Worm (Caenorhabditis elegans) whole organism, L4/young adult: ENCODE results near the gene gspd-1.
A peak's percentile ranks its signal among the peaks of the same experiment; 100 is the strongest.

Source experiments
- W03F9.2 ChIP-seq: fragments of 150-350 bp; optimal IDR thresholded peaks from 2 replicates; lab custom pipeline; 2014; ENCODE audit warnings: missing biosample characterization, missing genetic modification characterization
- dao-5 ChIP-seq: sonication (generic microtip); optimal IDR thresholded peaks from 2 replicates; lab custom pipeline; 2016; ENCODE audit warnings: missing genotype, missing genetic modification characterization, moderate library complexity, missing compliant biosample characterization
- him-1 ChIP-seq: sonication (generic microtip); optimal IDR thresholded peaks from 2 replicates; lab custom pipeline; 2016; ENCODE audit warnings: missing genotype, missing genetic modification reagents, missing genetic modification characterization, missing compliant biosample characterization

The gspd-1 gene

ce11 chrIV:11332751-11333150, 15.5 kb downstream of the gspd-1 start, which contains the start of gene sart-3:
Gene sart-3, minus strand, starts transcription at chrIV:11332969.
- TF ChIP-seq W03F9.2 (tag; lab: Kevin White, UChicago), result no peak
- TF ChIP-seq him-1, result no peak
- no peak for TF ChIP-seq dao-5 (tag; lab: Kevin White, UChicago)

DNA sequence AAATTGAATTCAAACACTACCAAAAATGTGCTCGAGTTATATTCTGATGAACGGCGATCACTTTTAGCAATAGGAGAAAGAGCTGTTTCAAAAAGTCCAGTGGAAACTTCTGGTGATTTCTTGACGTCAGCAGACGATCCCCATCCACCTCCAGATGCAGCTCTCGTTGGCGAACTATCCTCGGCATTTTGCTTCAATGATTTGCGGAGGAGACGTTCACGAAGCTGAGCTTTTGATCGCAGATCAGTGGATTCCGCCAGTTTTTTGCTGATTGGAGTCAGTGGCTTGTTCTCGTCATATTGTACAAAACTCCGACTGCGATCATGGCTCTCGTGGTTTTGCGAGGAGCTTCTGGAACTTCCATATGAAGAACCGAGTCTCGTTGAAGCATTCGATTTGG, 19.0 kb downstream of the gspd-1 start:
- TF ChIP-seq W03F9.2 (tag; lab: Kevin White, UChicago), result no peak
- TF ChIP-seq him-1, result no peak
- TF ChIP-seq dao-5 (tag; lab: Kevin White, UChicago), result no peak

- no peak for TF ChIP-seq him-1
- TF ChIP-seq dao-5 (tag; lab: Kevin White, UChicago), result no peak
- TF ChIP-seq W03F9.2 (tag; lab: Kevin White, UChicago), result peak; percentile 51
Observed at ce11 chrIV:11337021-11337420, 19.8 kb downstream of the gspd-1 start, which contains the start of gene F54E12.2. Gene F54E12.2, minus strand, starts transcription at chrIV:11337184.

ce11 chrIV:11340735-11341443, 23.7 kb downstream of the gspd-1 start:
- no peak for TF ChIP-seq W03F9.2 (tag; lab: Kevin White, UChicago)
- TF ChIP-seq him-1, result no peak
- no peak for TF ChIP-seq dao-5 (tag; lab: Kevin White, UChicago)

DNA sequence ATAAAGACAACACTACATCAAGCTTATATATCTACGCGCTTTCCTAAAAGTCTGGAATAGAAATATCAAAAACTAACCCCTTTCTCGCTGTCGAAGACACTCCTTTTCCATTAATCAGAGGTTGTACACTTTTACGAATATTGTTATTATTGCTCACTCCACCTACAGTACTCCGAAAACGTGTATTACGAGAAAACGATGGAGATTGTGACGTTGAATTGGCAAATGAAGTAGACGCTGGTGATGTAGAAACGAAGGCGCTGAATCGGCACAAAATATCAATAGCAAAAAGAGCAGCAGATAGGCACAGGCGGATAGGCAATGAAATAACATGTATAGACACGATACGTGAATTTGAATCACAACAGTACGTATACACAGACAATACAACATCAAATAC, 27.1 kb downstream of the gspd-1 start:
- no peak for TF ChIP-seq him-1
- TF ChIP-seq W03F9.2 (tag; lab: Kevin White, UChicago), result no peak
- no peak for TF ChIP-seq dao-5 (tag; lab: Kevin White, UChicago)

DNA sequence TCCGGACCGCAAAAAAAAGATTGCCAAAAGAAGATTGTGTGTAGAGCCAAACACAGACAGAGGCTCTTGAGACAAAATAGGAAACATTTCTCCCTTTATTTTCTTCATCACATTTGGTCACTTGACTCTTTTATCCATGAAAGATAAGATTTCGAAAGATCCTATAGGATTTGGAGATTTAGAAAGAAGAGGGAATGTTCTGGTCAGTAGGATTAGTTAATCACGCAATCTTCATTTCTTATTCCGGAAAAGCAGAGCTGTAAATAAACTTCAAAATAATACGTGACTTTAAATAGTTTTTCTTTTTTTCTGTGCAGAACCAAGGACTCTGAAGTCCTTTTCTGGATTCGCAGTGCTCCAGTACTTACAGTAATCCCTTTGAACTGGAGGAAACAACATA, 30.1 kb downstream of the gspd-1 start:
- no peak for TF ChIP-seq dao-5 (tag; lab: Kevin White, UChicago)
- TF ChIP-seq him-1, result no peak
- TF ChIP-seq W03F9.2 (tag; lab: Kevin White, UChicago), result no peak

DNA sequence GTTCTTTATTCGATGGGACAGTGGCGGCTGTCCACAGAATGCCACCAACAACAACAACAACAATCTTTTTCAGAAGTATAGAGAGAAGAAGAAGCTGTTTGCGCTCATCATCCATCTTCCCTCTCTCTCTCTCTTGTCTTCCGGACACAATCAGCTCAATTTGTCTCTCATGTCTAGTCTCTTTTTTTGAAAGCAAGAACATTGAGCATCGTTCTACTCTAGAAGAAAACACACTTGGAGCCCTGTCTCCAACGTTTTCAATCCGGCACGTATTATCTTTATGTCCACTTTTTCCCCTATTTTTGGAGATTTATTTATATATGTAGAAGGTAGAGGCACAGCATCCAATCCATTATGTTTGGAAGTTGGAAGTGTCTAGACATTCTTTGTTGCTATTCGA, 31.6 kb downstream of the gspd-1 start:
- no peak for TF ChIP-seq him-1
- TF ChIP-seq W03F9.2 (tag; lab: Kevin White, UChicago), result no peak
- TF ChIP-seq dao-5 (tag; lab: Kevin White, UChicago), result no peak

DNA sequence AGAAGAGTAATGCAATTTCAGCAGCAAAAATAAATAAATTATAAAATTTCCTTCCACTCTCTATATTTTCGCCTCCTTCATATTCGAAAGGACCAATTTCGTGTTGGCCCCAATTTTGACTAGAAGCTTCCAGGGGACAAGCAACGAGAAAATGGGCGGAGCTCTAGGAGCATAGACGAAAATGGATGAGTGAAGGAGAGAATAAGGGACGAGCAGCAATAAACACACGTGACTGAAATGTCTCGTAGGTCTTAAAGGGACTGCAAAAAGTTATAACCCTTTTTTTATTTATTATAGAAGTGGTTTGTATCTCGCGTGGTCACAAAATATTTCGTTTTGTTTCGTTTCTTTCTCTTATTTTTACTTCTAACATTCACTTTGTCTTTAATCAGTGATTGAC, 32.5 kb downstream of the gspd-1 start:
- TF ChIP-seq him-1, result peak; percentile 46
- TF ChIP-seq W03F9.2 (tag; lab: Kevin White, UChicago), result no peak

DNA sequence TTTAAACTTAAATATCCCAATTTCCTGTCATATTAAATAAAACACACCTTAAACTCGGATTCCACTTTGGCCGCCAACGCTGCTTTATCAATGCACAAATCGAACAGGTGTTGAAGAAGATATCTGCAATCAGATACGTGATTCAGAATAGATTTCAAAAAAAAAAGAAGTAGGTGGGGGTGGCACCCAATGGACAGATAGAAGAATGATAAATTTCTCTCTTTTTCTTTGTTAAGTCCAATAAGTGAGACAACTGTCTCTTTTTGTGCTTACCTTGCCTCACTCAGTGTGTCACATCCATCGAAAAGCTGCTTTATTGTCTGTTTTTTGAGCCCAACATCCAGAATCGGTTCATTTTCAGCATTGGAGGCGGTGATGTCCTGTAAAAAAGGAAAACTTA, 33.6 kb downstream of the gspd-1 start:
- TF ChIP-seq dao-5 (tag; lab: Kevin White, UChicago) (no peak), W03F9.2 (tag; lab: Kevin White, UChicago) (no peak), him-1 (no peak)

- no peak for TF ChIP-seq him-1
Observed at ce11 chrIV:11351563-11351962, 34.3 kb downstream of the gspd-1 start.

DNA sequence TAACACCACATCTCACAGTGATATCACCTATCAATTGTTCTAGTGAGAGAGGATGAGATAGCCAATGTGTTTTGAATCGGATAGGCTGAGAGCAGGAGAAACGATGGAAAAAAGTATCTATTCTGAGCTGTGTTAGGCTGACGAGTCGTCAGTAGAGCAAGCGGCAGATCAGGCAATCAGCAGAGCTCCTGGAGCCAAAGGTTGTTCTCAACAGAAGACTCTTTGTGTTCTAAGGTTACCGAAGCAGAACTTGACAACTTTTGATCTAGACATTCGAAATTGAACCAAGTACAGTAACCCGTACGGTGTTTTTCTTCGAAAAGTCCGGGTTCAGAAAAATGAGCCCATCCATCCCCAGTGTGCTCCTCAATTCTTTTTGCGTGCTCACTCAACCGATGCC, 35.5 kb downstream of the gspd-1 start:
- TF ChIP-seq W03F9.2 (tag; lab: Kevin White, UChicago) (no peak), him-1 (no peak), dao-5 (tag; lab: Kevin White, UChicago) (no peak)

DNA sequence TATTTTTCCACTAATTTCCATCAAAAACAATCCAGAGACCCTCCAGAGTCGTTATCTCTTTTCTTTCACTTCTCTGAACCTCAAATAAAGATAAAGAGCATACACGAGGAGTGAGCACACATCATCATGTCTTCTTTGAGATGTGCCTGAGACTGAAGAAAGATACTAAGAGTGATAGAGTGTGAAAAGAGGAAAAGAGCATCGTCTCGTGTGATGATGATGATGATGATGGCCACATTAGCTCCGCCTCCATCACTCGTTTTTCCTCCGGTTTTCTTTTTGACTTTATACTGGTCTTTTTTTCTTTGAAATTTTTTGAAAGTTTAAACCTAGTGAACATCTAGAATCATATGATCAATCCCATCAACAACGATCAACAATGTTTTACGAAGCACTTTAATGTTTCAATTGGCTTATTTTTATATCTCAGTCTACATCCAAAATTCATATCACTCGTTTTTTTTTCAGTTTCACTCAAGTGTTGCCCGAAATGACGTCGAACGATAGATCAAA, 36.8 kb downstream of the gspd-1 start, which contains the start of gene T01G1.2:
T01G1.2 (plus strand) TSS at position 463 of the 513 bp plus-strand sequence.
- TF ChIP-seq dao-5 (tag; lab: Kevin White, UChicago), result no peak
- TF ChIP-seq him-1, result no peak
- TF ChIP-seq W03F9.2 (tag; lab: Kevin White, UChicago), result no peak

ce11 chrIV:11359769-11360168, 42.5 kb downstream of the gspd-1 start, which contains the start of gene klp-12:
Gene klp-12, minus strand, starts transcription at chrIV:11359869.
- TF ChIP-seq W03F9.2 (tag; lab: Kevin White, UChicago) (no peak), him-1 (no peak), dao-5 (tag; lab: Kevin White, UChicago) (no peak)

DNA sequence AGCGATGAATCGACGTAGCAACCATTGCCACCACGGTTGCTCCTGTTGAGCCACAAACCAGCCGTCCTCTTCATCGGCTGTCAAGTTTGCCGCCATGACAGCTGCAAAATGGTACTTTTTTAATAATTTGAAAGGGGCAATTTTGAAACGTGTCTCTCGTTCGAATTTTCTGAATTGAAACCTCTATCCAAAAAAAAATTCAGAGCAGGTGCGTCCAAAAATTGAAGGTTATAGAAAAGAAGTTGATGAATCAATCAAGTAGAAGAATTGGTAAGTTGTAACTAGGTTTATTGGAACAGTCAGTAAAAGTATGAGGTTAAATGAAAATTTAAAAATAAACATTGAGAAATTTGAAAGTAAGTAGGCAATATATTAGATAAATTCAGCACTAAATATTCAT, 44.2 kb downstream of the gspd-1 start, which contains the start of gene T01G1.4:
T01G1.4 (minus strand) TSS at position 101 of the 400 bp plus-strand sequence.
- TF ChIP-seq W03F9.2 (tag; lab: Kevin White, UChicago) (no peak), him-1 (no peak), dao-5 (tag; lab: Kevin White, UChicago) (no peak)
